Fruit fly (Drosophila melanogaster) whole organism, embryonic: Measurements from ENCODE around the gene CrzR.

Experiments used
- CG12104 ChIP-seq: fragments of 200-800 bp; sonication (Bioruptor generic); optimal IDR thresholded peaks from 3 replicates; lab custom pipeline; 2016; ENCODE audit warnings: missing biosample characterization, missing genetic modification characterization
- CG12769 ChIP-seq: fragments of 200-800 bp; sonication (Bioruptor generic); optimal IDR thresholded peaks from 2 replicates; lab custom pipeline; 2019; ENCODE audit warnings: missing biosample characterization, mild to moderate bottlenecking, missing genetic modification characterization, moderate library complexity
- CG13123 ChIP-seq: fragments of 200-800 bp; sonication (Bioruptor generic); optimal IDR thresholded peaks from 2 replicates; lab custom pipeline; 2016; ENCODE audit warnings: missing biosample characterization, missing genetic modification characterization
- CG13894 ChIP-seq: fragments of 200-800 bp; sonication (Bioruptor generic); optimal IDR thresholded peaks from 3 replicates; lab custom pipeline; 2018; ENCODE audit warnings: missing biosample characterization, mild to moderate bottlenecking, missing genetic modification characterization, moderate library complexity
- CG17328 ChIP-seq: fragments of 200-800 bp; sonication (Bioruptor generic); IDR thresholded peaks from 2 replicates; pipeline ENCODE4 v1.3.6; 2022; ENCODE audit warnings: missing biosample characterization, missing genetic modification characterization
- CG17385 ChIP-seq: fragments of 200-800 bp; sonication (Bioruptor generic); optimal IDR thresholded peaks from 3 replicates; lab custom pipeline; 2018; ENCODE audit warnings: missing biosample characterization, mild to moderate bottlenecking, missing genetic modification characterization
- CG2120 ChIP-seq: fragments of 200-800 bp; sonication (Bioruptor generic); optimal IDR thresholded peaks from 3 replicates; lab custom pipeline; 2016; ENCODE audit warnings: missing biosample characterization, missing genetic modification characterization
- CG3163 ChIP-seq: fragments of 200-800 bp; sonication (Bioruptor generic); optimal IDR thresholded peaks from 3 replicates; lab custom pipeline; 2016; ENCODE audit warnings: missing biosample characterization, missing genetic modification characterization
- CTCF ChIP-seq: fragments of 200-800 bp; sonication (Bioruptor generic); optimal IDR thresholded peaks from 2 replicates; lab custom pipeline; 2017; ENCODE audit warnings: missing biosample characterization, mild to moderate bottlenecking, missing genetic modification characterization, moderate library complexity
- Ets97D ChIP-seq: fragments of 200-800 bp; sonication (Bioruptor generic); optimal IDR thresholded peaks from 3 replicates; lab custom pipeline; 2016; ENCODE audit warnings: missing biosample characterization, missing genetic modification characterization
- Hey ChIP-seq: fragments of 200-800 bp; sonication (Bioruptor generic); optimal IDR thresholded peaks from 3 replicates; lab custom pipeline; 2018; ENCODE audit warnings: missing biosample characterization, mild to moderate bottlenecking, missing genetic modification characterization
- Med ChIP-seq: fragments of 200-800 bp; sonication (Bioruptor generic); peaks from one replicate; lab custom pipeline; 2016; ENCODE audit warnings: missing biosample characterization, missing genetic modification characterization, mild to moderate bottlenecking, inconsistent platforms, moderate library complexity
- Nf-YB ChIP-seq: fragments of 200-800 bp; sonication (Bioruptor generic); optimal IDR thresholded peaks from 3 replicates; lab custom pipeline; 2019; ENCODE audit warnings: missing biosample characterization, mild to moderate bottlenecking, missing genetic modification characterization, moderate library complexity
- Pdp1 ChIP-seq, 2 experiments: fragments of 200-800 bp; sonication (Bioruptor generic); optimal IDR thresholded peaks; 3 replicates each; lab custom pipeline; 2016; ENCODE audit warnings: missing biosample characterization in 2 of 2, missing genetic modification characterization in 2 of 2, mild to moderate bottlenecking in 1 of 2, moderate library complexity in 1 of 2
- Rfx ChIP-seq: fragments of 200-800 bp; sonication (Bioruptor generic); IDR thresholded peaks from 2 replicates; pipeline ENCODE4 v1.3.6; 2022; ENCODE audit warnings: missing biosample characterization, missing genetic modification characterization
- Stat92E ChIP-seq, 3 experiments: fragments of >200 bp in 2 of 3; fragments of 200-800 bp in 1 of 3; sonication (Bioruptor generic) in 1 of 3; optimal IDR thresholded peaks; 2 replicates each; lab custom pipeline; 2017 to 2019; ENCODE audit warnings: missing biosample characterization in 3 of 3, missing genetic modification characterization in 3 of 3, mild to moderate bottlenecking in 1 of 3, moderate library complexity in 1 of 3
- Trl ChIP-seq, 3 experiments: fragments of >200 bp in 2 of 3; fragments of 200-800 bp in 1 of 3; sonication (Bioruptor generic) in 1 of 3; optimal IDR thresholded peaks; 2 replicates in 1 of 3; 3 replicates in 2 of 3; lab custom pipeline; 2016 to 2017; ENCODE audit warnings: missing biosample characterization in 1 of 3, missing genetic modification characterization in 1 of 3
- Usf ChIP-seq: fragments of 200-800 bp; sonication (Bioruptor generic); optimal IDR thresholded peaks from 2 replicates; lab custom pipeline; 2017; ENCODE audit warnings: missing genotype, missing biosample characterization, missing genetic modification characterization
- Vsx1 ChIP-seq: fragments of 200-800 bp; sonication (Bioruptor generic); optimal IDR thresholded peaks from 2 replicates; lab custom pipeline; 2017; ENCODE audit warnings: missing biosample characterization, mild to moderate bottlenecking, missing genetic modification characterization, missing genetic modification reagents
- Xbp1 ChIP-seq: fragments of 200-800 bp; sonication (Bioruptor generic); optimal IDR thresholded peaks from 3 replicates; lab custom pipeline; 2016; ENCODE audit warnings: missing biosample characterization, mild to moderate bottlenecking, missing genetic modification characterization
- Xrp1 ChIP-seq: fragments of 200-800 bp; sonication (Bioruptor generic); IDR thresholded peaks from 2 replicates; pipeline ENCODE4 v1.3.6; 2022; ENCODE audit warnings: missing biosample characterization, missing genetic modification characterization
- chinmo ChIP-seq: fragments of 200-800 bp; sonication (Bioruptor generic); IDR thresholded peaks from 4 replicates; pipeline ENCODE4 v1.3.6; 2022; ENCODE audit warnings: missing biosample characterization, missing genetic modification characterization; ENCODE audit not compliant: partially characterized antibody
- cwo ChIP-seq: fragments of 200-800 bp; sonication (Bioruptor generic); optimal IDR thresholded peaks from 3 replicates; lab custom pipeline; 2017; ENCODE audit warnings: missing biosample characterization, missing genetic modification characterization, mild to moderate bottlenecking, moderate library complexity, missing genetic modification reagents
- dati ChIP-seq: fragments of 200-800 bp; sonication (Bioruptor generic); IDR thresholded peaks from 2 replicates; pipeline ENCODE4 v1.3.6; 2022; ENCODE audit warnings: missing biosample characterization, missing genetic modification characterization
- dm ChIP-seq: fragments of 200-800 bp; sonication (Bioruptor generic); optimal IDR thresholded peaks from 3 replicates; lab custom pipeline; 2016; ENCODE audit warnings: missing biosample characterization, missing genetic modification characterization
- gfzf ChIP-seq: fragments of 200-800 bp; sonication (Bioruptor generic); optimal IDR thresholded peaks from 2 replicates; lab custom pipeline; 2016; ENCODE audit warnings: missing biosample characterization, mild to moderate bottlenecking, missing genetic modification characterization, moderate library complexity
- insv ChIP-seq, 2 experiments: fragments of 200-800 bp; sonication (Bioruptor generic); optimal IDR thresholded peaks; 3 replicates each; lab custom pipeline; 2016 to 2018; ENCODE audit warnings: missing biosample characterization in 2 of 2, missing genetic modification characterization in 2 of 2
- mirr ChIP-seq: fragments of 200-800 bp; sonication (Bioruptor generic); optimal IDR thresholded peaks from 3 replicates; lab custom pipeline; 2018; ENCODE audit warnings: missing biosample characterization, mild to moderate bottlenecking, missing genetic modification characterization
- pan ChIP-seq, 4 experiments: fragments of >200 bp in 3 of 4; fragments of 200-800 bp in 1 of 4; sonication (Bioruptor generic) in 1 of 4; optimal IDR thresholded peaks in 3 of 4; IDR thresholded peaks in 1 of 4; 2 replicates each; pipeline versions ENCODE4 v1.3.6 to Lab custom; 2017 to 2022; ENCODE audit warnings: missing biosample characterization in 2 of 4, missing genetic modification characterization in 2 of 4, mixed read lengths in 1 of 4
- sd ChIP-seq: fragments of 200-800 bp; sonication (Bioruptor generic); optimal IDR thresholded peaks from 3 replicates; lab custom pipeline; 2018; ENCODE audit warnings: missing biosample characterization, mild to moderate bottlenecking, missing genetic modification characterization, moderate library complexity
- sens ChIP-seq: fragments of 200-800 bp; sonication (Bioruptor generic); peaks from one replicate; lab custom pipeline; 2016; ENCODE audit warnings: missing biosample characterization, missing genetic modification characterization
- stwl ChIP-seq: fragments of 200-800 bp; sonication (Bioruptor generic); optimal IDR thresholded peaks from 3 replicates; lab custom pipeline; 2018; ENCODE audit warnings: missing biosample characterization, mild to moderate bottlenecking, missing genetic modification characterization, moderate library complexity
- vvl ChIP-seq: fragments of 200-800 bp; sonication (Bioruptor generic); IDR thresholded peaks from 2 replicates; pipeline ENCODE4 v1.3.6; 2022; ENCODE audit warnings: missing biosample characterization, missing genetic modification characterization
- zen2 ChIP-seq: fragments of 200-800 bp; sonication (Bioruptor generic); IDR thresholded peaks from 3 replicates; pipeline ENCODE4 v1.3.6; 2022; ENCODE audit warnings: missing biosample characterization, missing genetic modification characterization; ENCODE audit not compliant: partially characterized antibody
- zfh1 ChIP-seq: fragments of 200-800 bp; sonication (Bioruptor generic); IDR thresholded peaks from 3 replicates; pipeline ENCODE4 v1.3.6; 2022; ENCODE audit warnings: missing biosample characterization, missing genetic modification characterization

CrzR gene

dm6 chr3L:12391240-12391843, 40.0 kb upstream of the CrzR start, which contains the start of gene Ncc69 (continued):
- peak in 1 of 2 experiments; percentile 28 for TF ChIP-seq Pdp1 (GFP tag; optimal IDR thresholded peaks at IDR 0.05; lab: Kevin White, UChicago)
- peak; percentile 39 for TF ChIP-seq CG17385
- peak; percentile 79 for TF ChIP-seq cwo (GFP tag; lab: Kevin White, UChicago)
- TF ChIP-seq CG13123 (GFP tag; lab: Kevin White, UChicago) = no peak
- peak; percentile 40; the same call in 1 of the 3 replicates for TF ChIP-seq zen2
- TF ChIP-seq dm (GFP tag; lab: Kevin White, UChicago) = peak; percentile 46
- TF ChIP-seq gfzf = no peak
- no peak for TF ChIP-seq Usf (GFP tag; lab: Kevin White, UChicago)
- peak in 1 of 2 experiments; percentile 12 for TF ChIP-seq insv (GFP tag; optimal IDR thresholded peaks at IDR 0.05; lab: Kevin White, UChicago)
- no peak for TF ChIP-seq Xrp1 (GFP tag; lab: Robert Waterston, UW)
- TF ChIP-seq Stat92E (GFP tag; optimal IDR thresholded peaks at IDR 0.05; lab: Kevin White, UChicago) = peak in 1 of 3 experiments; percentile 3
- TF ChIP-seq vvl (GFP tag; lab: Robert Waterston, UW) = peak; percentile 47
- TF ChIP-seq Xbp1 (GFP tag; lab: Kevin White, UChicago) = peak; percentile 1
- TF ChIP-seq Nf-YB (GFP tag; lab: Kevin White, UChicago) = peak; percentile 1
- TF ChIP-seq Trl (optimal IDR thresholded peaks at IDR 0.05; lab: Kevin White, UChicago) = peak in 1 of 2 experiments; percentile 2
- TF ChIP-seq Trl (GFP tag; optimal IDR thresholded peaks at IDR 0.05; lab: Kevin White, UChicago) = no peak
- no peak for TF ChIP-seq CG3163 (GFP tag; lab: Kevin White, UChicago)
- peak; percentile 43; the same call in 1 of the 2 replicates for TF ChIP-seq Rfx (GFP tag; lab: Robert Waterston, UW)
- peak; percentile 98 for TF ChIP-seq CG13894 (tag; lab: Kevin White, UChicago)
- TF ChIP-seq, all 482 proteins: peak for 78

dm6 chr3L:12387898-12388297, 36.6 kb upstream of the CrzR start:
- TF ChIP-seq dati (GFP tag; lab: Robert Waterston, UW) = 0 out of 2 replicates have a peak, but pooled peaks have one; percentile 6
- peak; percentile 25 for TF ChIP-seq sens (GFP tag; lab: Kevin White, UChicago)
- TF ChIP-seq stwl (tag; lab: Kevin White, UChicago) = no peak
- TF ChIP-seq, all 482 proteins: peak for 2

- TF ChIP-seq CG12769 (tag; lab: Kevin White, UChicago) = peak; percentile 8
- TF ChIP-seq mirr (GFP tag; lab: Kevin White, UChicago) = no peak
- TF ChIP-seq sd (tag; lab: Kevin White, UChicago) = peak; percentile 70
- peak; percentile 8 for TF ChIP-seq Vsx1
- TF ChIP-seq pan (optimal IDR thresholded peaks at IDR 0.05; lab: Kevin White, UChicago) = no peak
- no peak for TF ChIP-seq pan (GFP tag; optimal IDR thresholded peaks at IDR 0.05 in 1 of 2, IDR thresholded peaks at IDR 0.05 in 1 of 2)
- TF ChIP-seq chinmo (GFP tag; lab: Robert Waterston, UW) = peak; percentile 52; the same call in 1 of the 4 replicates
- no peak for TF ChIP-seq Xrp1 (GFP tag; lab: Robert Waterston, UW)
- no peak for TF ChIP-seq CG2120 (GFP tag; lab: Kevin White, UChicago)
- peak; percentile 87 for TF ChIP-seq CG13894 (tag; lab: Kevin White, UChicago)
- TF ChIP-seq Hey (tag; lab: Kevin White, UChicago) = no peak
Measured at dm6 chr3L:12387063-12387462, 35.7 kb upstream of the CrzR start.

dm6 chr3L:12380592-12380991, 29.2 kb upstream of the CrzR start:
- TF ChIP-seq CG17328 (GFP tag; lab: Robert Waterston, UW) = 0 out of 2 replicates have a peak, but pooled peaks have one; percentile 12
- no peak for TF ChIP-seq CG12104 (GFP tag; lab: Kevin White, UChicago)
- TF ChIP-seq CTCF (GFP tag; lab: Kevin White, UChicago) = peak; percentile 82
- peak; percentile 48 for TF ChIP-seq Med
- peak; percentile 8 for TF ChIP-seq Ets97D (GFP tag; lab: Kevin White, UChicago)
- 0 out of 3 replicates have a peak, but pooled peaks have one; percentile 15 for TF ChIP-seq zfh1
- TF ChIP-seq, all 482 proteins: peak for 5
